Fruit fly (Drosophila melanogaster): ENCODE data around the gene neur.

- TF ChIP-seq dmrt93B (GFP tag; optimal IDR thresholded peaks at IDR 0.05) (no peak), usp (GFP tag; optimal IDR thresholded peaks at IDR 0.05) (no peak), Dfd (GFP tag; optimal IDR thresholded peaks at IDR 0.05) (no peak), CG32264 (GFP tag; optimal IDR thresholded peaks at IDR 0.05) (no peak), ey (GFP tag; optimal IDR thresholded peaks at IDR 0.05) (no peak), HLH106 (tag; optimal IDR thresholded peaks at IDR 0.05) (no peak), h (GFP tag; optimal IDR thresholded peaks at IDR 0.05) (no peak), fru (GFP tag; optimal IDR thresholded peaks at IDR 0.05) (no peak), Abd-B (GFP tag; optimal IDR thresholded peaks at IDR 0.05) (no peak), dl (GFP tag; optimal IDR thresholded peaks at IDR 0.05; ENCODE audit: insufficient read depth in 1 of 2, partially characterized antibody in 2 of 2) (no peak), Sp1 (GFP tag; optimal IDR thresholded peaks at IDR 0.05) (no peak), tai (GFP tag; optimal IDR thresholded peaks at IDR 0.05) (no peak), br (GFP tag; optimal IDR thresholded peaks at IDR 0.05) (no peak), rgr (GFP tag; optimal IDR thresholded peaks at IDR 0.05) (no peak)
Measured at dm6 chr3R:9046954-9047353, 7.7 kb upstream of the neur start.

Data from whole organism, wandering third instar larva.